Fruit fly (Drosophila melanogaster): Measurements from ENCODE around the gene phu.

Gene phu

dm6 chr3R:9493627-9494626 lies 674 bp upstream of the phu start, which contains the start of gene CG16779 (continued):
- TF ChIP-seq zen2 (GFP tag; IDR thresholded peaks at IDR 0.05; ENCODE audit: partially characterized antibody) = peak; percentile 65; the same call in 2 of the 3 replicates
- peak; percentile 21 for TF ChIP-seq CG1233 (GFP tag; optimal IDR thresholded peaks at IDR 0.05)
- TF ChIP-seq PHDP (tag; optimal IDR thresholded peaks at IDR 0.05) = peak; percentile 45
- peak; percentile 62 to 63 for TF ChIP-seq Trl (optimal IDR thresholded peaks at IDR 0.05)
- no peak for TF ChIP-seq Trl (GFP tag; optimal IDR thresholded peaks at IDR 0.05)
- TF ChIP-seq CG3281 (GFP tag; optimal IDR thresholded peaks at IDR 0.05) = peak; percentile 35
- TF ChIP-seq CG2202 (tag; optimal IDR thresholded peaks at IDR 0.05) = no peak
- TF ChIP-seq CG15073 (GFP tag; optimal IDR thresholded peaks at IDR 0.05) = no peak
- TF ChIP-seq slbo (GFP tag; IDR thresholded peaks at IDR 0.05) = 0 out of 2 replicates have a peak, but pooled peaks have one; percentile 3
- TF ChIP-seq Sox102F (GFP tag; optimal IDR thresholded peaks at IDR 0.05) = peak; percentile 36
- TF ChIP-seq zen (tag; optimal IDR thresholded peaks at IDR 0.05) = peak; percentile 69
- peak; percentile 15 for TF ChIP-seq Bteb2 (GFP tag; optimal IDR thresholded peaks at IDR 0.05)
- TF ChIP-seq wor (GFP tag; IDR thresholded peaks at IDR 0.05) = no peak
- peak; percentile 74 for TF ChIP-seq CG2678 (tag; optimal IDR thresholded peaks at IDR 0.05)
- TF ChIP-seq Ssrp (tag; optimal IDR thresholded peaks at IDR 0.05) = peak; percentile 55
- TF ChIP-seq CG4730 (GFP tag; IDR thresholded peaks at IDR 0.05) = no peak
- TF ChIP-seq CG10979 (tag; optimal IDR thresholded peaks at IDR 0.05) = peak; percentile 49
- TF ChIP-seq CG14441 (GFP tag; IDR thresholded peaks at IDR 0.05) = peak; percentile 27; the same call in 1 of the 2 replicates
- TF ChIP-seq CG18599 (GFP tag; optimal IDR thresholded peaks at IDR 0.05) = peak; percentile 32
- TF ChIP-seq row (GFP tag; IDR thresholded peaks at IDR 0.05) = peak; percentile 71
- TF ChIP-seq CG2712 (tag; optimal IDR thresholded peaks at IDR 0.05) = peak; percentile 56
- TF ChIP-seq gem (tag; optimal IDR thresholded peaks at IDR 0.05) = peak; percentile 67
- TF ChIP-seq Scr (GFP tag; IDR thresholded peaks at IDR 0.05; ENCODE audit: partially characterized antibody) = 0 out of 2 replicates have a peak, but pooled peaks have one; percentile 31
- peak; percentile 6 for TF ChIP-seq chn (GFP tag; optimal IDR thresholded peaks at IDR 0.05)
- peak; percentile 14 for TF ChIP-seq CG8924 (tag; optimal IDR thresholded peaks at IDR 0.05)
- TF ChIP-seq Hmr (GFP tag; optimal IDR thresholded peaks at IDR 0.05) = peak; percentile 15
- TF ChIP-seq CG11093 (GFP tag; IDR thresholded peaks at IDR 0.05) = 0 out of 3 replicates have a peak, but pooled peaks have one; percentile 6
- no peak for TF ChIP-seq CG4360 (GFP tag; IDR thresholded peaks at IDR 0.05)
- peak; percentile 66 for TF ChIP-seq CG11504 (tag; optimal IDR thresholded peaks at IDR 0.05)
- TF ChIP-seq D (optimal IDR thresholded peaks at IDR 0.05) = no peak
- TF ChIP-seq D (GFP tag; optimal IDR thresholded peaks at IDR 0.05) = peak; percentile 36
- peak; percentile 92 for TF ChIP-seq sens (GFP tag)
- no peak for TF ChIP-seq jigr1 (GFP tag; IDR thresholded peaks at IDR 0.05)
- TF ChIP-seq ato (GFP tag; IDR thresholded peaks at IDR 0.05; ENCODE audit: partially characterized antibody) = no peak; the same call in 1 of the 2 replicates
- no peak for TF ChIP-seq Rfx (GFP tag; IDR thresholded peaks at IDR 0.05)
- TF ChIP-seq ranshi (GFP tag; IDR thresholded peaks at IDR 0.05) = 0 out of 2 replicates have a peak, but pooled peaks have one; percentile 19
- TF ChIP-seq CG1832 (GFP tag; optimal IDR thresholded peaks at IDR 0.05) = peak; percentile 61
- peak; percentile 67 for TF ChIP-seq CG7556 (GFP tag; optimal IDR thresholded peaks at IDR 0.05)
- 0 out of 2 replicates have a peak, but pooled peaks have one; percentile 25 for TF ChIP-seq sna (GFP tag; IDR thresholded peaks at IDR 0.05; ENCODE audit: partially characterized antibody)
- peak; percentile 61 for TF ChIP-seq phol (tag; optimal IDR thresholded peaks at IDR 0.05)
- TF ChIP-seq CG12155 (GFP tag; optimal IDR thresholded peaks at IDR 0.05) = peak; percentile 32
- TF ChIP-seq sisA (GFP tag; IDR thresholded peaks at IDR 0.05) = 0 out of 2 replicates have a peak, but pooled peaks have one; percentile 12
- TF ChIP-seq crol (GFP tag; IDR thresholded peaks at IDR 0.05) = peak; percentile 90
- TF ChIP-seq CG8089 (GFP tag; optimal IDR thresholded peaks at IDR 0.05) = no peak
- peak; percentile 43 for TF ChIP-seq Meics (GFP tag; optimal IDR thresholded peaks at IDR 0.05)
- TF ChIP-seq Hand (GFP tag; optimal IDR thresholded peaks at IDR 0.05) = no peak
- peak; percentile 27 for TF ChIP-seq ERR (GFP tag; optimal IDR thresholded peaks at IDR 0.05)
- TF ChIP-seq ase (GFP tag; IDR thresholded peaks at IDR 0.05) = no peak
